Fruit fly (Drosophila melanogaster): ENCODE measurements around the gene larp.

larp gene

DNA sequence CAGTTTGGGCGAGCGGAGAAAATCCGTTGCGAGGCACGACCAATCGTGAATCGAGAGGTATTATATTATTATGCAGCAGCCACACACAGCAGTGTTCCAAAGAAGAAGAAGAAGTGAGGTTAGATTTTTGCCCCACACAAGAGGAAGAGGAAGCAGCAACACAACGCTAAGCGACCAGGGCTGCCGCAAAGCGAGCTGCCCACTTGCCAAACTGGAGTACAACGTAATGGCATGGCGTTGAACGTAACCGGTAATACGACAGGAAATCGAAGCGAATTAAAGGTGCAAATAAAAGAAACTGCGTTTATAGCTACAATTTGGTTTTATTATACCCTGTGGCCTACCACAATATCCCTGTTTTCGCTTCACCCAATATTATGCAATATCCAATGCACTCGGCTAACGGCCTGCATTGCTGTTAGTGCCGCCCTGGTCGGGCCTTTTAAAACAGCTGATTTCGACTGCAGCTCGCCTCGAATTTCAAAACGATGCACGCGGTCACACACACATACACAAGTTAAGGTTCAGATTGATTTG, 710 bp downstream of the larp start (continued):
- TF ChIP-seq bcd (GFP tag; optimal IDR thresholded peaks at IDR 0.05) (peak; percentile 86), emc (GFP tag; optimal IDR thresholded peaks at IDR 0.05) (peak; percentile 65), Atf-2 (GFP tag; optimal IDR thresholded peaks at IDR 0.05) (peak; percentile 65), CHES-1-like (GFP tag; optimal IDR thresholded peaks at IDR 0.05) (peak; percentile 85), crc (GFP tag; optimal IDR thresholded peaks at IDR 0.05) (peak; percentile 77), CG7556 (GFP tag; optimal IDR thresholded peaks at IDR 0.05) (peak; percentile 65), gt (GFP tag; IDR thresholded peaks at IDR 0.05) (peak; percentile 75), CG32532 (GFP tag; IDR thresholded peaks at IDR 0.05) (peak; percentile 69), pho (GFP tag; optimal IDR thresholded peaks at IDR 0.05) (peak; percentile 82), Eip74EF (GFP tag; optimal IDR thresholded peaks at IDR 0.05) (peak in 1 of 2 experiments; percentile 61), Kr (GFP tag; optimal IDR thresholded peaks at IDR 0.05) (no peak), esg (GFP tag; conservative IDR thresholded peaks at IDR 0.05) (peak; percentile 53), CG4360 (GFP tag; IDR thresholded peaks at IDR 0.05) (no peak), nau (GFP tag; optimal IDR thresholded peaks at IDR 0.05) (peak; percentile 21), D19A (tag; optimal IDR thresholded peaks at IDR 0.05) (peak; percentile 38), insv (GFP tag; optimal IDR thresholded peaks at IDR 0.05) (peak in 1 of 2 experiments; percentile 73), CG33213 (GFP tag; optimal IDR thresholded peaks at IDR 0.05) (peak; percentile 45), H15 (GFP tag; IDR thresholded peaks at IDR 0.05) (peak; percentile 54; the same call in 1 of the 3 replicates), HmgD (GFP tag; optimal IDR thresholded peaks at IDR 0.05) (peak; percentile 60), sd (tag; optimal IDR thresholded peaks at IDR 0.05) (peak; percentile 81), Abd-B (GFP tag; optimal IDR thresholded peaks at IDR 0.05) (peak; percentile 68), CG13775 (GFP tag; optimal IDR thresholded peaks at IDR 0.05) (peak; percentile 83), CG9817 (tag; optimal IDR thresholded peaks at IDR 0.05) (peak; percentile 60), CG2202 (tag; optimal IDR thresholded peaks at IDR 0.05) (peak; percentile 59), CG2129 (GFP tag; IDR thresholded peaks at IDR 0.05; ENCODE audit: partially characterized antibody) (no peak), Xrp1 (GFP tag; IDR thresholded peaks at IDR 0.05) (peak; percentile 86), CG11696 (GFP tag; IDR thresholded peaks at IDR 0.05) (no peak), Poxn (GFP tag; IDR thresholded peaks at IDR 0.05) (peak; percentile 42; the same call in 1 of the 2 replicates), Nf-YC (tag; optimal IDR thresholded peaks at IDR 0.05) (peak; percentile 77), CG6254 (GFP tag; optimal IDR thresholded peaks at IDR 0.05) (no peak), ttk (GFP tag; IDR thresholded peaks at IDR 0.05) (peak; percentile 51; the same call in 1 of the 2 replicates), aop (GFP tag; IDR thresholded peaks at IDR 0.05) (no peak), bab2 (GFP tag; optimal IDR thresholded peaks at IDR 0.05) (peak; percentile 63), sr (GFP tag; IDR thresholded peaks at IDR 0.05) (peak; percentile 53; the same call in 1 of the 3 replicates), CG43689 (GFP tag; IDR thresholded peaks at IDR 0.05) (0 out of 2 replicates have a peak, but pooled peaks have one; percentile 41), prd (optimal IDR thresholded peaks at IDR 0.05) (no peak), prd (GFP tag; IDR thresholded peaks at IDR 0.05) (peak; percentile 80), dan (GFP tag; IDR thresholded peaks at IDR 0.05) (peak; percentile 38; the same call in 1 of the 2 replicates), CG3847 (GFP tag; IDR thresholded peaks at IDR 0.05) (peak; percentile 51), pfk (GFP tag; optimal IDR thresholded peaks at IDR 0.05) (peak; percentile 52), chn (GFP tag; optimal IDR thresholded peaks at IDR 0.05) (peak; percentile 85), ftz-f1 (GFP tag; optimal IDR thresholded peaks at IDR 0.05) (peak; percentile 50), CG15269 (tag; optimal IDR thresholded peaks at IDR 0.05) (peak; percentile 68), CG4707 (GFP tag; optimal IDR thresholded peaks at IDR 0.05) (no peak), CG3163 (GFP tag; optimal IDR thresholded peaks at IDR 0.05) (peak; percentile 74), Sry-δ (GFP tag; optimal IDR thresholded peaks at IDR 0.05) (peak; percentile 64), btn (GFP tag; optimal IDR thresholded peaks at IDR 0.05) (peak; percentile 54), CoRest (tag; optimal IDR thresholded peaks at IDR 0.05) (peak; percentile 72), Drgx (GFP tag; IDR thresholded peaks at IDR 0.05) (peak; percentile 35; the same call in 1 of the 2 replicates), CG32767 (GFP tag; IDR thresholded peaks at IDR 0.05) (peak; percentile 44; the same call in 1 of the 2 replicates)

Data from whole organism, embryonic.